Fruit fly (Drosophila melanogaster) whole organism, embryonic: ENCODE measurements around the gene Acp32CD.

Experiments
- Aef1 ChIP-seq: fragments of 200-800 bp; sonication (Bioruptor generic); IDR thresholded peaks from 3 replicates; pipeline ENCODE4 v1.3.6; 2022; ENCODE audit warnings: missing biosample characterization, missing genetic modification characterization
- CG12071 ChIP-seq: fragments of 200-800 bp; sonication (Bioruptor generic); optimal IDR thresholded peaks from 3 replicates; lab custom pipeline; 2018; ENCODE audit warnings: missing biosample characterization, mild to moderate bottlenecking, missing genetic modification characterization
- CG12299 ChIP-seq: fragments of 200-800 bp; sonication (Bioruptor generic); optimal IDR thresholded peaks from 2 replicates; lab custom pipeline; 2018; ENCODE audit warnings: missing biosample characterization, mild to moderate bottlenecking, missing genetic modification characterization
- CG1233 ChIP-seq: fragments of 200-800 bp; sonication (Bioruptor generic); optimal IDR thresholded peaks from 4 replicates; lab custom pipeline; 2018; ENCODE audit warnings: missing biosample characterization, mild to moderate bottlenecking, missing genetic modification characterization
- CG14667 ChIP-seq: fragments of 200-800 bp; sonication (Bioruptor generic); IDR thresholded peaks from 2 replicates; pipeline ENCODE4 v1.3.6; 2022; ENCODE audit warnings: missing biosample characterization, missing genetic modification characterization
- CG1832 ChIP-seq: fragments of 200-800 bp; sonication (Bioruptor generic); optimal IDR thresholded peaks from 2 replicates; lab custom pipeline; 2017; ENCODE audit warnings: missing biosample characterization, mild to moderate bottlenecking, missing genetic modification characterization, inconsistent platforms
- CG18619 ChIP-seq: fragments of 200-800 bp; sonication (Bioruptor generic); optimal IDR thresholded peaks from 3 replicates; lab custom pipeline; 2017; ENCODE audit warnings: missing biosample characterization, mild to moderate bottlenecking, missing genetic modification characterization
- CG30431 ChIP-seq: fragments of 200-800 bp; sonication (Bioruptor generic); optimal IDR thresholded peaks from 2 replicates; lab custom pipeline; 2017; ENCODE audit warnings: missing biosample characterization, missing genetic modification characterization
- CG31224 ChIP-seq: fragments of 200-800 bp; sonication (Bioruptor generic); IDR thresholded peaks from 2 replicates; pipeline ENCODE4 v1.3.6; 2022; ENCODE audit warnings: missing biosample characterization, missing genetic modification characterization
- CG32532 ChIP-seq: fragments of 200-800 bp; sonication (Bioruptor generic); IDR thresholded peaks from 2 replicates; pipeline ENCODE4 v1.3.6; 2022; ENCODE audit warnings: missing biosample characterization, missing genetic modification characterization
- CG4328 ChIP-seq: fragments of 200-800 bp; sonication (Bioruptor generic); optimal IDR thresholded peaks from 3 replicates; lab custom pipeline; 2017; ENCODE audit warnings: missing biosample characterization, missing genetic modification reagents, missing genetic modification characterization
- CG4730 ChIP-seq: fragments of 200-800 bp; sonication (Bioruptor generic); IDR thresholded peaks from 2 replicates; pipeline ENCODE4 v1.3.6; 2022; ENCODE audit warnings: missing biosample characterization, missing genetic modification characterization
- CG7372 ChIP-seq: fragments of 200-800 bp; sonication (Bioruptor generic); IDR thresholded peaks from 2 replicates; pipeline ENCODE4 v1.3.6; 2022; ENCODE audit warnings: missing biosample characterization, missing genetic modification characterization
- CG7745 ChIP-seq: fragments of 200-800 bp; sonication (Bioruptor generic); optimal IDR thresholded peaks from 2 replicates; lab custom pipeline; 2018; ENCODE audit warnings: missing biosample characterization, mild to moderate bottlenecking, missing genetic modification characterization, moderate library complexity
- CG7786 ChIP-seq: fragments of 200-800 bp; sonication (Bioruptor generic); optimal IDR thresholded peaks from 2 replicates; lab custom pipeline; 2016; ENCODE audit warnings: missing biosample characterization, missing genetic modification characterization
- CG9437 ChIP-seq: fragments of 200-800 bp; sonication (Bioruptor generic); optimal IDR thresholded peaks from 2 replicates; lab custom pipeline; 2018; ENCODE audit warnings: missing biosample characterization, mild to moderate bottlenecking, missing genetic modification characterization
- Deaf1 ChIP-seq: fragments of 200-800 bp; optimal IDR thresholded peaks from 3 replicates; lab custom pipeline; 2019; ENCODE audit warnings: missing biosample characterization, mild to moderate bottlenecking, missing genetic modification characterization, moderate library complexity
- Eip74EF ChIP-seq, 2 experiments: fragments of 200-800 bp in 1 of 2; fragments of >200 bp in 1 of 2; sonication (Bioruptor generic) in 1 of 2; optimal IDR thresholded peaks; 2 replicates each; lab custom pipeline; 2017 to 2019; ENCODE audit warnings: missing biosample characterization in 2 of 2, missing genetic modification characterization in 2 of 2, mild to moderate bottlenecking in 1 of 2, moderate library complexity in 1 of 2
- H2.0 ChIP-seq: fragments of 200-800 bp; sonication (Bioruptor generic); IDR thresholded peaks from 2 replicates; pipeline ENCODE4 v1.3.6; 2022; ENCODE audit warnings: missing biosample characterization, missing genetic modification characterization
- HHEX ChIP-seq: fragments of 200-800 bp; sonication (Bioruptor generic); optimal IDR thresholded peaks from 3 replicates; lab custom pipeline; 2017; ENCODE audit warnings: missing biosample characterization, mild to moderate bottlenecking, missing genetic modification characterization, missing genetic modification reagents
- HLH3B ChIP-seq: fragments of 200-800 bp; sonication (Bioruptor generic); IDR thresholded peaks from 2 replicates; pipeline ENCODE4 v1.3.6; 2022; ENCODE audit warnings: missing biosample characterization, missing genetic modification characterization
- HLH54F ChIP-seq: fragments of 200-800 bp; sonication (Bioruptor generic); optimal IDR thresholded peaks from 3 replicates; lab custom pipeline; 2016; ENCODE audit warnings: missing biosample characterization, missing genetic modification characterization
- HmgD ChIP-seq: fragments of 200-800 bp; sonication (Bioruptor generic); optimal IDR thresholded peaks from 3 replicates; lab custom pipeline; 2016; ENCODE audit warnings: missing biosample characterization, missing genetic modification characterization
- Hmr ChIP-seq: fragments of 200-800 bp; sonication (Bioruptor generic); optimal IDR thresholded peaks from 3 replicates; lab custom pipeline; 2017; ENCODE audit warnings: mild to moderate bottlenecking, missing biosample characterization, missing genetic modification reagents, missing genetic modification characterization
- Lhr ChIP-seq: fragments of 200-800 bp; sonication (Bioruptor generic); optimal IDR thresholded peaks from 3 replicates; lab custom pipeline; 2017; ENCODE audit warnings: mild to moderate bottlenecking, missing biosample characterization, missing genetic modification reagents, missing genetic modification characterization
- Lpt ChIP-seq: fragments of >200 bp; optimal IDR thresholded peaks from 2 replicates; lab custom pipeline; 2018; ENCODE audit warnings: missing biosample characterization, missing genetic modification characterization
- MTF-1 ChIP-seq: fragments of 200-800 bp; sonication (Bioruptor generic); optimal IDR thresholded peaks from 2 replicates; lab custom pipeline; 2018; ENCODE audit warnings: missing biosample characterization, mild to moderate bottlenecking, missing genetic modification characterization, borderline replicate concordance
- Oaz ChIP-seq: fragments of 200-800 bp; sonication (Bioruptor generic); IDR thresholded peaks from 2 replicates; pipeline ENCODE4 v1.3.6; 2022; ENCODE audit warnings: missing biosample characterization, missing genetic modification characterization
- Oli ChIP-seq: fragments of 200-800 bp; sonication (Bioruptor generic); optimal IDR thresholded peaks from 2 replicates; lab custom pipeline; 2018; ENCODE audit warnings: missing biosample characterization, mild to moderate bottlenecking, missing genetic modification characterization, moderate library complexity
- Spps ChIP-seq: fragments of 200-800 bp; sonication (Bioruptor generic); optimal IDR thresholded peaks from 2 replicates; lab custom pipeline; 2018; ENCODE audit warnings: missing biosample characterization, mild to moderate bottlenecking, missing genetic modification characterization
- Usf ChIP-seq: fragments of 200-800 bp; sonication (Bioruptor generic); optimal IDR thresholded peaks from 2 replicates; lab custom pipeline; 2017; ENCODE audit warnings: missing genotype, missing biosample characterization, missing genetic modification characterization
- Vsx1 ChIP-seq: fragments of 200-800 bp; sonication (Bioruptor generic); optimal IDR thresholded peaks from 2 replicates; lab custom pipeline; 2017; ENCODE audit warnings: missing biosample characterization, mild to moderate bottlenecking, missing genetic modification characterization, missing genetic modification reagents
- YL-1 ChIP-seq: fragments of 200-800 bp; sonication (Bioruptor generic); optimal IDR thresholded peaks from 3 replicates; lab custom pipeline; 2017; ENCODE audit warnings: missing biosample characterization, mild to moderate bottlenecking, missing genetic modification characterization
- al ChIP-seq: fragments of 200-800 bp; sonication (Bioruptor generic); IDR thresholded peaks from 2 replicates; pipeline ENCODE4 v1.3.6; 2022; ENCODE audit warnings: missing biosample characterization, missing genetic modification characterization
- bbx ChIP-seq: fragments of 200-800 bp; sonication (Bioruptor generic); IDR thresholded peaks from 2 replicates; pipeline ENCODE4 v1.3.6; 2022; ENCODE audit warnings: missing biosample characterization, missing genetic modification characterization; ENCODE audit not compliant: partially characterized antibody
- caup ChIP-seq: fragments of 200-800 bp; sonication (Bioruptor generic); optimal IDR thresholded peaks from 3 replicates; lab custom pipeline; 2017; ENCODE audit warnings: missing biosample characterization, mild to moderate bottlenecking, missing genetic modification characterization, moderate library complexity; ENCODE audit not compliant: severe bottlenecking
- fd96Cb ChIP-seq: fragments of 200-800 bp; sonication (Bioruptor generic); optimal IDR thresholded peaks from 2 replicates; lab custom pipeline; 2018; ENCODE audit warnings: missing biosample characterization, mild to moderate bottlenecking, missing genetic modification characterization, moderate library complexity
- ftz-f1 ChIP-seq: fragments of 200-800 bp; sonication (Bioruptor generic); optimal IDR thresholded peaks from 2 replicates; lab custom pipeline; 2016; ENCODE audit warnings: missing biosample characterization, missing genetic modification characterization
- gcm2 ChIP-seq: fragments of 200-800 bp; sonication (Bioruptor generic); optimal IDR thresholded peaks from 2 replicates; lab custom pipeline; 2016; ENCODE audit warnings: missing biosample characterization, missing genetic modification characterization
- gt ChIP-seq: fragments of 200-800 bp; sonication (Bioruptor generic); IDR thresholded peaks from 2 replicates; pipeline ENCODE4 v1.3.6; 2022; ENCODE audit warnings: missing biosample characterization, missing genetic modification characterization
- org-1 ChIP-seq: fragments of 200-800 bp; sonication (Bioruptor generic); optimal IDR thresholded peaks from 2 replicates; lab custom pipeline; 2017; ENCODE audit warnings: missing biosample characterization, missing genetic modification characterization
- peb ChIP-seq: fragments of 200-800 bp; sonication (Bioruptor generic); IDR thresholded peaks from 2 replicates; pipeline ENCODE4 v1.3.6; 2022; ENCODE audit warnings: missing biosample characterization, missing genetic modification characterization
- psq ChIP-seq: fragments of 200-800 bp; sonication (Bioruptor generic); optimal IDR thresholded peaks from 2 replicates; lab custom pipeline; 2017; ENCODE audit warnings: missing biosample characterization, missing genetic modification characterization
- repo ChIP-seq: fragments of 200-800 bp; sonication (Bioruptor generic); optimal IDR thresholded peaks from 2 replicates; lab custom pipeline; 2016; ENCODE audit warnings: missing biosample characterization, missing genetic modification characterization
- slbo ChIP-seq: fragments of 200-800 bp; sonication (Bioruptor generic); IDR thresholded peaks from 2 replicates; pipeline ENCODE4 v1.3.6; 2022; ENCODE audit warnings: missing biosample characterization, missing genetic modification characterization
- tap ChIP-seq: fragments of 200-800 bp; optimal IDR thresholded peaks from 3 replicates; lab custom pipeline; 2019; ENCODE audit warnings: missing biosample characterization, mild to moderate bottlenecking, missing genetic modification characterization, moderate library complexity
- trh ChIP-seq: fragments of 200-800 bp; sonication (Bioruptor generic); optimal IDR thresholded peaks from 2 replicates; lab custom pipeline; 2016; ENCODE audit warnings: missing biosample characterization, missing genetic modification characterization
- wor ChIP-seq: fragments of 200-800 bp; sonication (Bioruptor generic); IDR thresholded peaks from 2 replicates; pipeline ENCODE4 v1.3.6; 2022; ENCODE audit warnings: missing biosample characterization, missing genetic modification characterization
- zfh2 ChIP-seq: fragments of 200-800 bp; sonication (Bioruptor generic); optimal IDR thresholded peaks from 2 replicates; lab custom pipeline; 2016; ENCODE audit warnings: missing biosample characterization, missing genetic modification characterization

Gene Acp32CD

DNA sequence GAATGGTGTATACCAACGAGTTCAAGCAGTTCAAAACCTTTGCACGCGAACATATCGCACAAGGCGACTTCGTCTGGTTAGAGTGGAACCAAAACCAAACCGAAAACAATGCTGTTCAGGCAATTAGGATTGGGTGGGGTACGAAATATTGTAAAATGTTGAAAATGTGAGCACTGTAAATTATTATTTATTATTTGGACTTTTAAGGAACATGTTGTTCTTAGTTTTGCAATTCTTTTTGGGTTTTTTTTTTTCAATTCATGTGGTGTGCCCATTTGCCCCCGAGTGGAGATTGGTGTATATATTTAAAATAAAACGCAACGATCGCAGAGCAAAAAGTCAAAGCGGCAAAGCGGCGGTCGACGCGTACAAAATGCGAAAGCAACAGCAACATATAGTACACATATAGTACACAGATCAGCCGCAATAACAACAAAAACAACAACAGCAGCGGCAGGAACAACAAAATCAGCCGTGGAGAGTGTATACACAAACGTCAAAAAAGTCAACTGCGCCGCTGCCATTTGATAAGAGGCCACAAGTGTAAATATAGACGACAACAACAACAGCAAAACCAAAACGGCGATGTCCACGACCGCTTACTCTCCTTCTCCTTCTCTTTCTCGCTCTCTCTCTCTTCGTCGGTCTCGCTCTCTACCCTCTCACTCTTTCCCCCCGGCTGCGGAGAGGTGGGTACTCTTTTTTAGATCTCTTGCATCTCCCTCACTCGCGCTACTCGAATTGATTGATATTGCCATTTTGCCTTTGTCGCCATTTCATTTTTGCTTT, 29.5 kb downstream of the Acp32CD start (continued):
- TF ChIP-seq peb, result no peak
- no peak for TF ChIP-seq Eip74EF (GFP tag; optimal IDR thresholded peaks at IDR 0.05; lab: Kevin White, UChicago)
- TF ChIP-seq fd96Cb, result no peak
- no peak for TF ChIP-seq CG30431
- TF ChIP-seq zfh2 (GFP tag; lab: Kevin White, UChicago), result peak; percentile 6
- TF ChIP-seq CG7745, result no peak
- TF ChIP-seq CG1832 (GFP tag; lab: Kevin White, UChicago), result peak; percentile 77
- TF ChIP-seq Vsx1 (GFP tag; lab: Kevin White, UChicago), result peak; percentile 75
- TF ChIP-seq Spps (tag; lab: Kevin White, UChicago), result no peak
- peak; percentile 8 for TF ChIP-seq Lhr
- TF ChIP-seq H2.0, result peak; percentile 41
- TF ChIP-seq Oaz, result no peak
- TF ChIP-seq YL-1 (GFP tag; lab: Kevin White, UChicago), result peak; percentile 7
- no peak for TF ChIP-seq gt (GFP tag; lab: Robert Waterston, UW)
- no peak for TF ChIP-seq Usf
- peak; percentile 52 for TF ChIP-seq caup (GFP tag; lab: Kevin White, UChicago)
- TF ChIP-seq tap (tag; lab: Kevin White, UChicago), result peak; percentile 25
- TF ChIP-seq Lpt (GFP tag; lab: Kevin White, UChicago), result no peak
- no peak for TF ChIP-seq psq (GFP tag; lab: Kevin White, UChicago)
- TF ChIP-seq Hmr (GFP tag; lab: Kevin White, UChicago), result peak; percentile 74
- peak; percentile 51 for TF ChIP-seq CG12071 (GFP tag; lab: Kevin White, UChicago)
- peak; percentile 64 for TF ChIP-seq slbo
- no peak for TF ChIP-seq gcm2 (GFP tag; lab: Kevin White, UChicago)
- peak; percentile 74 for TF ChIP-seq Aef1 (GFP tag; lab: Robert Waterston, UW)
- TF ChIP-seq HmgD (GFP tag; lab: Kevin White, UChicago), result no peak
- TF ChIP-seq CG1233 (GFP tag; lab: Kevin White, UChicago), result peak; percentile 61
- TF ChIP-seq trh (GFP tag; lab: Kevin White, UChicago), result peak; percentile 35
- TF ChIP-seq repo, result no peak
- TF ChIP-seq CG9437 (GFP tag; lab: Kevin White, UChicago), result no peak
- TF ChIP-seq CG14667 (GFP tag; lab: Robert Waterston, UW), result no peak
- peak; percentile 45 for TF ChIP-seq CG4328
- peak; percentile 66 for TF ChIP-seq HHEX
- peak; percentile 55 for TF ChIP-seq org-1 (GFP tag; lab: Kevin White, UChicago)
- no peak for TF ChIP-seq bbx (GFP tag; lab: Robert Waterston, UW)
- peak; percentile 72 for TF ChIP-seq MTF-1 (GFP tag; lab: Kevin White, UChicago)
- no peak for TF ChIP-seq CG4730 (GFP tag; lab: Robert Waterston, UW)
- TF ChIP-seq CG12299 (tag; lab: Kevin White, UChicago), result peak; percentile 18
- no peak for TF ChIP-seq wor (GFP tag; lab: Robert Waterston, UW)
- TF ChIP-seq ftz-f1, result no peak
- TF ChIP-seq Deaf1 (tag; lab: Kevin White, UChicago), result peak; percentile 46
- TF ChIP-seq HLH3B (GFP tag; lab: Robert Waterston, UW), result no peak; the same call in 1 of the 2 replicates
- peak; percentile 48 for TF ChIP-seq Oli (tag; lab: Kevin White, UChicago)
- TF ChIP-seq CG7786 (GFP tag; lab: Kevin White, UChicago), result no peak
- no peak for TF ChIP-seq HLH54F
- TF ChIP-seq CG18619 (GFP tag; lab: Kevin White, UChicago), result peak; percentile 51
- TF ChIP-seq CG32532 (GFP tag; lab: Robert Waterston, UW), result peak; percentile 40; the same call in 1 of the 2 replicates
- 0 out of 2 replicates have a peak, but pooled peaks have one; percentile 18 for TF ChIP-seq al (GFP tag; lab: Robert Waterston, UW)
- no peak for TF ChIP-seq CG31224
- no peak for TF ChIP-seq CG7372 (GFP tag; lab: Robert Waterston, UW)
